Worm (Caenorhabditis elegans): ENCODE results near the gene bra-2.

The bra-2 gene

ce11 chrIII:886726-887125 is 24.3 kb upstream of the bra-2 start, which contains the start of gene zer-1:
zer-1 (minus strand) TSS chrIII:886793.
- TF ChIP-seq ceh-39 (tag; optimal IDR thresholded peaks at IDR 0.05), result no peak
- no peak for TF ChIP-seq sem-2 (GFP tag; optimal IDR thresholded peaks at IDR 0.05)
- TF ChIP-seq drap-1 (GFP tag; optimal IDR thresholded peaks at IDR 0.05), result no peak
- no peak for TF ChIP-seq blmp-1 (tag; optimal IDR thresholded peaks at IDR 0.05)
- no peak for TF ChIP-seq nhr-12 (tag; optimal IDR thresholded peaks at IDR 0.05)
- no peak for TF ChIP-seq mls-2 (tag; optimal IDR thresholded peaks at IDR 0.05)
- TF ChIP-seq snpc-4 (tag; optimal IDR thresholded peaks at IDR 0.05), result no peak
- no peak for TF ChIP-seq cnd-1 (tag; optimal IDR thresholded peaks at IDR 0.05)
- TF ChIP-seq ham-2 (GFP tag; optimal IDR thresholded peaks at IDR 0.05), result no peak
- TF ChIP-seq lsy-2 (tag; optimal IDR thresholded peaks at IDR 0.05), result no peak
- no peak for TF ChIP-seq elt-3 (tag; optimal IDR thresholded peaks at IDR 0.05)
- no peak for TF ChIP-seq unc-62 (GFP tag; optimal IDR thresholded peaks at IDR 0.05)

ce11 chrIII:887874-888299 is 23.2 kb upstream of the bra-2 start:
- TF ChIP-seq unc-39 (tag; optimal IDR thresholded peaks at IDR 0.05), result no peak
- TF ChIP-seq lin-13 (tag; optimal IDR thresholded peaks at IDR 0.05), result no peak
- peak; percentile 60 for TF ChIP-seq mls-2 (tag; optimal IDR thresholded peaks at IDR 0.05)
- peak; percentile 16 for TF ChIP-seq unc-62 (GFP tag; optimal IDR thresholded peaks at IDR 0.05)
- TF ChIP-seq sptf-1 (tag; optimal IDR thresholded peaks at IDR 0.05), result no peak
- TF ChIP-seq blmp-1 (tag; optimal IDR thresholded peaks at IDR 0.05), result peak; percentile 49
- TF ChIP-seq cnd-1 (tag; optimal IDR thresholded peaks at IDR 0.05), result no peak
- TF ChIP-seq nhr-76 (tag; optimal IDR thresholded peaks at IDR 0.05), result peak; percentile 34
- TF ChIP-seq sem-2 (GFP tag; optimal IDR thresholded peaks at IDR 0.05), result no peak
- TF ChIP-seq ceh-83 (GFP tag; optimal IDR thresholded peaks at IDR 0.05), result no peak
- TF ChIP-seq lin-32 (GFP tag; optimal IDR thresholded peaks at IDR 0.05), result no peak
- peak; percentile 23 for TF ChIP-seq ham-2 (GFP tag; optimal IDR thresholded peaks at IDR 0.05)
- no peak for TF ChIP-seq ceh-43 (GFP tag; optimal IDR thresholded peaks at IDR 0.05)
- TF ChIP-seq M03D4.4 (tag; optimal IDR thresholded peaks at IDR 0.05), result no peak
- no peak for TF ChIP-seq nhr-237 (tag; optimal IDR thresholded peaks at IDR 0.05)
- TF ChIP-seq lsy-2 (tag; optimal IDR thresholded peaks at IDR 0.05), result peak; percentile 21
- TF ChIP-seq ces-1 (GFP tag; optimal IDR thresholded peaks at IDR 0.05), result peak; percentile 63
- TF ChIP-seq nhr-2 (tag; optimal IDR thresholded peaks at IDR 0.05), result no peak
- TF ChIP-seq nhr-12 (tag; optimal IDR thresholded peaks at IDR 0.05), result no peak
- no peak for TF ChIP-seq mab-5 (tag; optimal IDR thresholded peaks at IDR 0.05)
- TF ChIP-seq nhr-28 (tag; optimal IDR thresholded peaks at IDR 0.05), result no peak
- no peak for TF ChIP-seq hlh-1 (tag; optimal IDR thresholded peaks at IDR 0.05)
- TF ChIP-seq tbx-8 (GFP tag; optimal IDR thresholded peaks at IDR 0.05), result no peak
- no peak for TF ChIP-seq bed-3 (GFP tag; optimal IDR thresholded peaks at IDR 0.05)
- peak; percentile 41 for TF ChIP-seq unc-120 (tag; optimal IDR thresholded peaks at IDR 0.05; ENCODE audit: poor library complexity, severe bottlenecking)
- no peak for TF ChIP-seq snpc-4 (tag; optimal IDR thresholded peaks at IDR 0.05)
- TF ChIP-seq elt-3 (tag; optimal IDR thresholded peaks at IDR 0.05), result no peak
- TF ChIP-seq ceh-39 (tag; optimal IDR thresholded peaks at IDR 0.05), result peak; percentile 32
- TF ChIP-seq zip-8 (tag; optimal IDR thresholded peaks at IDR 0.05), result no peak
- no peak for TF ChIP-seq drap-1 (GFP tag; optimal IDR thresholded peaks at IDR 0.05)
- TF ChIP-seq pha-4 (tag; optimal IDR thresholded peaks at IDR 0.05), result peak; percentile 24
- no peak for TF ChIP-seq mep-1 (tag; optimal IDR thresholded peaks at IDR 0.05)
- no peak for TF ChIP-seq ztf-11 (tag; optimal IDR thresholded peaks at IDR 0.05)
- no peak for TF ChIP-seq flh-1 (GFP tag; optimal IDR thresholded peaks at IDR 0.05)
- TF ChIP-seq elt-1 (tag; optimal IDR thresholded peaks at IDR 0.05; ENCODE audit: borderline replicate concordance, insufficient read depth), result no peak

- TF ChIP-seq ham-2 (GFP tag; optimal IDR thresholded peaks at IDR 0.05), result no peak
- no peak for TF ChIP-seq unc-39 (tag; optimal IDR thresholded peaks at IDR 0.05)
- TF ChIP-seq blmp-1 (tag; optimal IDR thresholded peaks at IDR 0.05), result no peak
- TF ChIP-seq lin-13 (tag; optimal IDR thresholded peaks at IDR 0.05), result no peak
- no peak for TF ChIP-seq ceh-39 (tag; optimal IDR thresholded peaks at IDR 0.05)
- no peak for TF ChIP-seq nhr-237 (tag; optimal IDR thresholded peaks at IDR 0.05)
- peak; percentile 81 for TF ChIP-seq lsy-2 (tag; optimal IDR thresholded peaks at IDR 0.05)
Observed at ce11 chrIII:888983-889549, 22.0 kb upstream of the bra-2 start.

- no peak for TF ChIP-seq pha-4 (tag; optimal IDR thresholded peaks at IDR 0.05)
- TF ChIP-seq lsy-2 (tag; optimal IDR thresholded peaks at IDR 0.05), result no peak
- TF ChIP-seq ceh-39 (tag; optimal IDR thresholded peaks at IDR 0.05), result no peak
- no peak for TF ChIP-seq snpc-4 (tag; optimal IDR thresholded peaks at IDR 0.05)
- no peak for TF ChIP-seq M03D4.4 (tag; optimal IDR thresholded peaks at IDR 0.05)
- no peak for TF ChIP-seq sptf-1 (tag; optimal IDR thresholded peaks at IDR 0.05)
- TF ChIP-seq flh-1 (GFP tag; optimal IDR thresholded peaks at IDR 0.05), result no peak
- TF ChIP-seq lin-32 (GFP tag; optimal IDR thresholded peaks at IDR 0.05), result no peak
- TF ChIP-seq nhr-237 (tag; optimal IDR thresholded peaks at IDR 0.05), result no peak
- no peak for TF ChIP-seq unc-120 (tag; optimal IDR thresholded peaks at IDR 0.05; ENCODE audit: poor library complexity, severe bottlenecking)
- no peak for TF ChIP-seq unc-39 (tag; optimal IDR thresholded peaks at IDR 0.05)
- no peak for TF ChIP-seq drap-1 (GFP tag; optimal IDR thresholded peaks at IDR 0.05)
- no peak for TF ChIP-seq ces-1 (GFP tag; optimal IDR thresholded peaks at IDR 0.05)
- TF ChIP-seq ceh-83 (GFP tag; optimal IDR thresholded peaks at IDR 0.05), result no peak
Observed at ce11 chrIII:891014-891413, 20.0 kb upstream of the bra-2 start, which contains the start of gene T24C4.10. T24C4.10 (minus strand) TSS chrIII:891243.
